Worm (Caenorhabditis elegans) whole organism, L4/young adult: ENCODE data around the gene fan-1.

ENCODE experiments used
- W03F9.2 ChIP-seq: fragments of 150-350 bp; optimal IDR thresholded peaks from 2 replicates; lab custom pipeline; 2014; ENCODE audit warnings: missing biosample characterization, missing genetic modification characterization
- dao-5 ChIP-seq: sonication (generic microtip); optimal IDR thresholded peaks from 2 replicates; lab custom pipeline; 2016; ENCODE audit warnings: missing genotype, missing genetic modification characterization, moderate library complexity, missing compliant biosample characterization
- him-1 ChIP-seq: sonication (generic microtip); optimal IDR thresholded peaks from 2 replicates; lab custom pipeline; 2016; ENCODE audit warnings: missing genotype, missing genetic modification reagents, missing genetic modification characterization, missing compliant biosample characterization

Gene fan-1

DNA sequence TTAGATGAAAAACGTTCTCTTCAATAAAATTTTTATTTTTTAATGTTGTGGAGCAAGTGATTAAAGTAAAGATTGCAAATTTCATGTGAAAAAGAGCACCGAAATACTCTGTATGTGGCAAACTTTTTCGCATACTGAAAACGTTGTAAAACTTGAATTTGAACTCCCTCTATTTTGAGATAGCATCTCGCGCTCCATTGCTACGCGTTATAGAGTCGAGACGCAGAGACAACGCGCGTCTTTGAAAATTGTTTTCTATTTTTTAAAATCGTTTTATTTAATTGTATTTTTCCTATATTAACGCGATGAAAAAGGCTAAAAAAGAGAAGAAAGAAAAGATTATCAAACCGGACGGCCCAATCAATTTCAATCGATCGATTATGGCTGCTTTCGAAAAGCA lies at the start of gene fan-1:
Gene fan-1, plus strand, starts transcription at position 78 of the 400 bp plus-strand sequence.
- no peak for TF ChIP-seq dao-5
- peak; percentile 61 for TF ChIP-seq him-1
- TF ChIP-seq W03F9.2 (tag; lab: Kevin White, UChicago): peak; percentile 30

DNA sequence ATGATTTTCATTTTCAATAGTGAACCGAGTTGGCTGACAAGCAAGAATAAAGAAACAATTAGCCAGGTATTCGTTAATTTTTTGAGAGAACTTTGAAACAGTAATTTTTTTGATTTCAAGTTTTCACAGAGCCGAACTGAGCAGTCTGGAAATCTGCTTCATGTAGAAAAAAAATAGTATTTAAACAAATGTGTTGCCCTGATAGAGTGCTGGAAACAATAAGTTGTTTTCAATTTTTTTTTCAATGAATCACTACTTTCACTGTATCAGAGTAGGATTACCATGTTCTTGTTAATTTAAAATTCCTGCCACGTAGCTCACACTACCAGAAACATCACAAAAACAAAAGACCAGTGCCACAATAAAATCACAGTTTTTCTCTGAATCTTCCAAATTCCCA lies 48.1 kb upstream of the fan-1 start:
- no peak for TF ChIP-seq dao-5
- TF ChIP-seq W03F9.2 (tag; lab: Kevin White, UChicago): no peak
- no peak for TF ChIP-seq him-1

DNA sequence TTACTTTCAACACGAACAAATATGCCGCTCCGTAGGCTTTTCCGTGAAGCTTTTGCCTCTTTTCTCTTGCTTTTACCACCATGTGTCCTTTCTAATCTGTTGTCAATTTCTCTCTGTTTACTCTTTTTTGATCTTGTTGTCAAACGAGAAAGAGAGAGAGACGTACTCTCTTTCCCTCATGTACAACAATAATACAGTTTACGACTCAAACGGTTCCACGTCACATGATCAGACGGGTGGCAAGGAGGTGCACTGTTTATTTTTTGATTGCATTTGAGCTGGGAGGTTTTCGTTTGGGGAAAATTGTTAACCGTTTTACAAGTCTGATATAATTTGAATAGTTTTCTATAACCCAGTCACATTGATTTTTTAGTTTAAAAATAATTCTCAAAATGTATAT lies 47.6 kb upstream of the fan-1 start:
- TF ChIP-seq dao-5 (no peak), W03F9.2 (tag; lab: Kevin White, UChicago) (no peak), him-1 (no peak)

DNA sequence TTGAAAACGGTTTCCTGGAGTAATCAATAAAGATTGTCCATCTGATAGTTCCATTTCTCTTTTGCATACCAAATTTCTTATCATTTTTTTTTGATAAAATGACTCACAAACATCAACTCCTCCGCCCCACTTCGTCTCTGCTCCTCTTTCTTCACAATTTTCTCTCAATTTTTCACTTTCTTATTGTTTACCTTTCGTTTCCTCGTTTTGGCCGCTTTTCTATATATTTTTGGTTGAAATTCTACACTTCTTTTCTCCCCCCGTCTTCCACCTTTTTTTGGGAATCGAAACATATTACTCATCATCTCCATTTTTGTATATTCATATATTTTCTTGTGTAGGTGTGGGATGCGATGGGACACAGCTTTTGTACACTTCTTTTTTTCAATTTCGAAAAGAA lies 45.8 kb upstream of the fan-1 start:
- TF ChIP-seq dao-5 (no peak), him-1 (no peak), W03F9.2 (tag; lab: Kevin White, UChicago) (no peak)

DNA sequence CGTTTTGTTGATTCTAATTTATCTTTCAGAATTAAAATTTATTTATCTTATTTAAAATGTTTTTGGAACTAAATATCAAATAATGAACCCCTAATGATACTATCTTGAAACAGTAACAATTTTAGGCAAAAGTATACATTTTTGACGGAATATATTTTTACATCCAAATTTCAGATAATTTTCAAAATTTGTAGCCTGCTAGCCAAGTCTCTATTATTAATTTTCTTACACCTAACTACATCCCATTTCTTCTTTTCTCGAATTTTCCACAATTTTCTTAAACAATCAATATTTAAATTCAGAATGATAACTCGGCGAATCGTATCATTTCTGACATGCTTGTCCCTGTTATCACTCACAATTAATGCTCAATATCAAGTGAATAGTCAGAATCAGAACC lies 42.1 kb upstream of the fan-1 start, which contains the start of gene pqn-89:
Gene pqn-89, plus strand, starts transcription at position 301 of the 400 bp plus-strand sequence.
- TF ChIP-seq him-1 (no peak), dao-5 (no peak), W03F9.2 (tag; lab: Kevin White, UChicago) (no peak)

DNA sequence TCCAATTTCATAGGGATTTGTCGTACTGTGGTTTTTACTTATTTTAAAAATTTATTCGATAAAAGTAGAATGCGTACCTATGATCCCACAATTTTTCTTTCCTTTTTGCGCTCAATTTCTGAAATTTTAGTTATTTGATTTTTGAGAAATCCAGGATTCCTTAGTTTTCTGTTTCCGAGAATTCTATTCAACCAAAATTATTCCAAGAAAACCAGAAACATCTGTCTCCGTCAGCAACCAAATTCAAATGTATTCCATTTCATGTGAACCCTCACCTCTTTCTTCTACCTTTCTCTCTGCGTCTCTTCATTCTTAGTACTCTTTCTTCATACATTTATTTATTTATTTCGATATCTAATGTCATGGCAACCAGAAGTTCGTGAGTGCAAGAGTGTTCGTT lies 36.7 kb upstream of the fan-1 start:
- TF ChIP-seq W03F9.2 (tag; lab: Kevin White, UChicago) (no peak), dao-5 (no peak), him-1 (no peak)

DNA sequence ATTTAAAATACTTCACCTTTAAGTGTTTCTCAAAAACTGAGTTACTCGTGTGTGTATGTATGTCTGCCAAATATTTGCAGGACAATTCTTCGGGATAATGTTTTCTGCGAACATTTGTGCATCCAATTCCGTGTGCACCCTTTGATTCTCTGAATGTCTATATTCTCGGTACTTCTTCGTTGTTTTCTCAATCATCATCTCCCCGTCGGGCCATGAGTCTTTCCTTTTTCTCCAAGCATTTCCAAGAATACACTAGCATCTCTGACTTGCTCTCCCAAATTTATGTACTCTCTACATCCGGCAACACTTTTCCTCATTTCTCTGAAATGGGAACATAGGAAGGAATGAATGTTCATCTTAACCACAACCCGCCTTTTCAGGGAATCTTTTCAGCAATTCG lies 33.8 kb upstream of the fan-1 start:
- no peak for TF ChIP-seq him-1
- TF ChIP-seq dao-5: no peak
- no peak for TF ChIP-seq W03F9.2 (tag; lab: Kevin White, UChicago)

DNA sequence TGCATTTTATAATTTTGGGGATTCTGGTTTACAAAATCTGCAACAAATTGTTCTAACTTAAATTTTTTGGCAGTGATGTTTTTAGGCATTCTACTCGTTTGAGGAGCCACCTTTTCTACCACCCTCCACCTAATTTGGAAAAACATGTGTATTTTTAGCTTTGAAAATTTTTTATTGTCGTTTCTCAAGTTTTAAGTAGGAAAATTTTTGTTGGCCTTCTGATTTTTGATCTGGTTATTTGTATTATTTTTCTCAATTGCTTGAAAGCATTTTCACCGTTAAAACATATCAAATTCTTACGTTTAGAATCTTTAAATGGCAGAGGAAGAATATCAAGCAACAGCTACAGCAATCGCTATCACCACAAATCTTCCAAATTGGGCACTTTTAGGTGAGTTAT lies 30.6 kb upstream of the fan-1 start, which contains the start of gene C01G5.7:
Gene C01G5.7, plus strand, starts transcription at position 301 of the 400 bp plus-strand sequence.
- TF ChIP-seq him-1: no peak
- no peak for TF ChIP-seq W03F9.2 (tag; lab: Kevin White, UChicago)
- TF ChIP-seq dao-5: no peak

DNA sequence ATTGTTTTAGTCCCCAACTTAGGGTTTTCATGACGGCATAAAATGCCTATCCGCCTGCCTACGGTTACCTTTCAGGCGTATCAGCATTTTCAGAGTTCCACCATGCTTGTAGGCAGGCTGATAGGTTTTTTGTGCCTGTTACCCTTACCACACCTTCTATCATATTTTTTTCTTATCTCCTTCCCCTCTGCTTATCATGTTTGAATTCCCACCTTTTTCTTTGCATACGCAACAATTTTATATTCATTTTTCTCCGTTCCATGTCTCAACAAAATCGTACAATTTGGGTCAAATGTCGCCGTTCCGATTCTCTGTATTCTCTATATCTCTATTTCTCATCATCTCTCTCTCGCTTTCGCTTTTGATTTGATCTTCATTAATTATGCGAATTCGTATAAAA lies 28.9 kb upstream of the fan-1 start, which contains the start of gene C01G5.9:
Gene C01G5.9, plus strand, starts transcription at position 301 of the 400 bp plus-strand sequence.
- no peak for TF ChIP-seq W03F9.2 (tag; lab: Kevin White, UChicago)
- no peak for TF ChIP-seq dao-5
- TF ChIP-seq him-1: no peak

DNA sequence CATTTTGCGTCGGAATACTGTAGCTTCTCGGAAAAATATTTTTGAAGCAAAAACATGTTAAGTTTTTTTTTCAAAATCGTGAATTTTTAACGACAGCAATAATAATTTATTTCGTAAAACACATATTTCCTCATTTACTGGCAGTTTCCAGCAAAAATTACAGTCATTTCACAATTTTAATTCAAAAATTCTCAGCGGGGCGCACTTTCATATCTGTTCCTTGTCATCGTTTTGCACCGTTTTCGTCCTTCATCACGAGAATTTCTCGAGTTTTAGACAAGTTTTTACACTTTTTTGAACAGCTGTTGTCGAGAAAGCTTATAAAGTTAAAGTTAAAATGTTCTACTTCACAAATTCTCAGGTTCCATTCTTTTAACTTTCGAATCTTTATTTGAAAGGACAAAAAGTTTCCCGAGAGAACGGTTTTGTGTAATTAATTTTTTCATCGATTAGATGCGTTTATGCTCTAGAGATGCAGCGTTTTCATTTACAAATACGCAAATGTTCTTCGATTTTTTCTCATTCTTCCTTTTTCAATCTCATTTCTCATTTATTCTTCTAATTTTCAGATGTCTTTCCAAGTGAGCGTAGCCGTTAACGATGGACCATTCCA lies 26.1 kb upstream of the fan-1 start, which contains the start of gene ddi-1:
Gene ddi-1, plus strand, starts transcription at position 563 of the 613 bp plus-strand sequence.
- no peak for TF ChIP-seq dao-5
- peak; percentile 0 for TF ChIP-seq W03F9.2 (tag; lab: Kevin White, UChicago)

DNA sequence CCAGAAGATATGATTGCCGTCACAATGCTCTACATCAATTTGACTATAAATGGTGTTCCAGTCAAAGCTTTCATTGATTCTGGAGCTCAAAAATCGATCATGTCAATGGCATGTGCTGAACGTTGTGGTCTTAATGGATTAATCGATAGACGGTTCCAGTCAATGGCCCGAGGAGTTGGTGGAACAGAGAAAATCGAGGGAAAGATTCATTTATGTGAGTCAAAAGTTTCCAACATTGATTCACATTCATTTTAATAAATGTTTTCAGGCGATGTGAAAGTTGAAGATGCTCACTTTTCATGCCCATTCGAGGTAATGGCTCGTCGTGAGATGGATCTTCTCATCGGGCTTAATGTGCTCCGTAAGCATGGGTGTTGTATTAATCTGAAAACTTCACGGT lies 24.7 kb upstream of the fan-1 start:
- TF ChIP-seq him-1: no peak
- TF ChIP-seq dao-5: no peak
- TF ChIP-seq W03F9.2 (tag; lab: Kevin White, UChicago): no peak

DNA sequence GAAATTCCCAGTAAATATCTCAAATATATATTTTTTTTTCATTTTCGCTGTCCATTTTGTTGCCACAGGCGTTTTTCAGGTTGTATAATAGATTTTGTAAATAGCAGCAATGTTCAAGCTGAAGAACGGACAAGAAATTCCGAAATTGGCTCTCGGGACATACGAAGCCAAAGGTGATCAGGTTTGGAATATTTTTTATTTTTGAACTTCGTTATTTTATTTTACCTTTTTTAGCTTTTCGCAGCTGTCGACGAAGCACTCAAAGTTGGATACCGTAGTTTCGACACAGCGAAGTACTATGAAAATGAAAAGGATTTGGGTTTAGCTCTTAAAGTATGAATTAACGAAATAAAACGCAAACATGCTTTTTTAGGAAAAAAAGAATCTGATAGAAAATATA lies 24.0 kb upstream of the fan-1 start, which contains the start of gene C01G5.5:
Gene C01G5.5, plus strand, starts transcription at position 80 of the 400 bp plus-strand sequence.
- TF ChIP-seq dao-5 (no peak), him-1 (no peak), W03F9.2 (tag; lab: Kevin White, UChicago) (no peak)

DNA sequence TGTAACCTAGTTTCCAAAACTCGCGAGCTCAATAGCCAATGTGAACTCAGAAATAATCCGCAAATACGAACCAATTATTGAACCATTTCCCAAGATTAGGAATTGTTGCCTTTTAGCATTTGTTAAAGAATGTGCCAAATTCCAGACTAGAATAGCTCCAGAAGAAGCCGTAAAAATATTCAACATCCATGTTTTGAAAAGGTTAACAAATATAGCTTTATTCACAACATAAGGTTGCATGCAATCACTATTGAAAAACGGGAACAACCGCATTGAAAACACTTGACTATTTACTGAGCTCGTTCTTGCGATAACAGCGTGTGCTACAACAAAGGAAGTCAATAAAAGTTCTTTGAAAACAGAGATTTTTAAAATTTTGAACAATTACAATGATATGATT lies 22.0 kb upstream of the fan-1 start:
- TF ChIP-seq W03F9.2 (tag; lab: Kevin White, UChicago): no peak
- TF ChIP-seq him-1: no peak
- no peak for TF ChIP-seq dao-5

DNA sequence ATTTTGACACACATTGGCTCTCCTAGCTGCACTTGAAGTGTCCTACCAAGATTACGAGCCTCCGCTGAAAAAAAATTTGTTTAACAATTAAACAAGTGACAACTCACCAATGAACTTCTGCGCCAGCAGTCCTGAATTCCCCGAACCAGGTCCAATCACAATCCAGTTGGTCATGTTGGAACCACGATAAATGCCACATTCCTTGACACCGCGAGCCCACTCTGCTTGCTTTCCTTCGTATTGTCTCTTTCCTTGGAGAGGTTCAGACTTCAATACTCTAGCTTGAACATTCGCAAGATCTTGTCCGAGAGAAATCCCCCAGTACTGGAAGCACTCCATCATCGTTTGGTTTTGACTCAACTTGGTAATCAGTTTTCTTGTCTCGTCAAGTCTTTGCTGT lies 20.3 kb upstream of the fan-1 start:
- TF ChIP-seq dao-5: no peak
- TF ChIP-seq him-1: no peak
- no peak for TF ChIP-seq W03F9.2 (tag; lab: Kevin White, UChicago)

DNA sequence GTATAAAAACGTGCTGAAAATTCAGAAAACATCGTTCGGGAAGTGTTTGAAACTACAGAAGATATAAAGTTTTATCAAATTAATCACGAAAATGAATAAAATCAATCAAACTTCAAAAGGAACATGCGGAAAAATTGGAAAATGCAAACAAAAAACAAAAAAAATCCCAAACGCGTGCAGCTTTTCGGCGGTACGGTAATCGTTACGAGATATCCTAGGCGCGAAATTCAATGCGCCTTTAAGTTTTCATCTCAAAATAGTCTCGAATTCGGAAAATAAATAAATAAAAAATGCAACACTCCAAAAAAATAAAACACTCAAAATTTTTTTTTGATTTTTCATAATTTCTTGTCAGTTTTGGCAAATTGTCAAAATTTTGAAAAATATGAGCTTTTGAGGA lies 18.7 kb upstream of the fan-1 start:
- TF ChIP-seq W03F9.2 (tag; lab: Kevin White, UChicago) (no peak), him-1 (no peak), dao-5 (no peak)

DNA sequence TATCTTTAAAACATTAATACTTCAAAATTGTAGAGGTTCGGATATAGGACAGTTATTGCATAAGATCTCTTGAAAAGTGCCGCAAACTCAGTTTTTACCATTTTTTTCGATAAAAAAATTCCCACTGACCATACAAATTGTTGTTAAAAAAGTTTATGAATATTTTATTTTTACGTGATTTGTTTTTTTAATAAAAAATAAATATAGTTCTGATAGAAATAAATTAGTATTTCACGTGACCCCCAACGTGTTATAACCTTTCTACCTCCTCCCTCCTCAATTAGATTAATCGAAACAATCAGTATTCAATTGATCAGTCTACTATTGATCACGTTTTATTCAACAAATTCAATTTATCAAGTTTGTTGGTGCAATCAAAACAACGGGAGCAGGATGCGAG lies 17.0 kb upstream of the fan-1 start, which contains the start of gene C01G5.4:
Gene C01G5.4, plus strand, starts transcription at position 301 of the 400 bp plus-strand sequence.
- TF ChIP-seq W03F9.2 (tag; lab: Kevin White, UChicago) (no peak), him-1 (no peak), dao-5 (no peak)
